Worm (Caenorhabditis elegans) whole organism, young adult: ENCODE results near the gene C44B7.5.

Source experiments
- B0336.3 ChIP-seq: fragments of 200-800 bp; sonication (Bioruptor generic); IDR thresholded peaks from 2 replicates; pipeline ENCODE4 v1.3.6; 2022; ENCODE audit warnings: missing genetic modification characterization, missing compliant biosample characterization
- C06A6.2 ChIP-seq: fragments of 200-800 bp; sonication (Bioruptor generic); conservative IDR thresholded peaks from 2 replicates; pipeline ENCODE4 v1.3.6; 2022; ENCODE audit warnings: missing genetic modification characterization, missing compliant biosample characterization
- F10E7.11 ChIP-seq: sonication (generic microtip); optimal IDR thresholded peaks from 2 replicates; lab custom pipeline; 2017; ENCODE audit warnings: mild to moderate bottlenecking, missing genetic modification characterization, moderate library complexity, missing compliant biosample characterization
- F22D6.2 ChIP-seq: sonication (generic microtip); optimal IDR thresholded peaks from 2 replicates; lab custom pipeline; 2016; ENCODE audit warnings: mild to moderate bottlenecking, missing genetic modification characterization, missing compliant biosample characterization
- F37B4.10 ChIP-seq: fragments of 200-800 bp; sonication (Bioruptor generic); IDR thresholded peaks from 2 replicates; pipeline ENCODE4 v1.3.6; 2022; ENCODE audit warnings: missing genetic modification characterization, missing compliant biosample characterization
- F49E8.2 ChIP-seq: sonication (generic microtip); optimal IDR thresholded peaks from 3 replicates; lab custom pipeline; 2017; ENCODE audit warnings: missing genetic modification characterization, mild to moderate bottlenecking, missing compliant biosample characterization, antibody characterized with exemption, moderate library complexity; ENCODE audit not compliant: insufficient read depth
- F52B5.7 ChIP-seq: sonication (generic microtip); optimal IDR thresholded peaks from 2 replicates; lab custom pipeline; 2016; ENCODE audit warnings: mild to moderate bottlenecking, missing genetic modification characterization, missing compliant biosample characterization
- F57A8.1 ChIP-seq: fragments of 200-800 bp; sonication (Bioruptor generic); optimal IDR thresholded peaks from 2 replicates; lab custom pipeline; 2018; ENCODE audit warnings: mild to moderate bottlenecking, missing genetic modification characterization, moderate library complexity, missing compliant biosample characterization
- K12H6.12 ChIP-seq: fragments of 200-800 bp; sonication (Bioruptor generic); optimal IDR thresholded peaks from 2 replicates; lab custom pipeline; 2018; ENCODE audit warnings: mild to moderate bottlenecking, missing genetic modification characterization, missing compliant biosample characterization
- Y79H2A.3 ChIP-seq: fragments of 200-800 bp; sonication (Bioruptor generic); conservative IDR thresholded peaks from 2 replicates; pipeline ENCODE4 v1.3.6; 2022; ENCODE audit warnings: missing genetic modification reagents, missing genetic modification characterization, missing compliant biosample characterization
- ZK185.1 ChIP-seq: sonication (generic microtip); optimal IDR thresholded peaks from 2 replicates; lab custom pipeline; 2016; ENCODE audit warnings: mild to moderate bottlenecking, missing genetic modification characterization, missing compliant biosample characterization; ENCODE audit not compliant: poor library complexity, severe bottlenecking
- ama-1 ChIP-seq, 3 experiments: fragments of 150-350 bp in 1 of 3; sonication (generic microtip) in 2 of 3; optimal IDR thresholded peaks; 2 replicates each; lab custom pipeline; 2014 to 2018; ENCODE audit warnings: missing biosample characterization in 2 of 3, missing genetic modification characterization in 2 of 3, missing genetic modification reagents in 2 of 3
- cebp-1 ChIP-seq, 2 experiments: fragments of 200-800 bp in 1 of 2; sonication (Bioruptor generic) in 1 of 2; sonication (generic microtip) in 1 of 2; IDR thresholded peaks in 1 of 2; optimal IDR thresholded peaks in 1 of 2; 2 replicates each; pipeline versions ENCODE4 v1.3.6 to Lab custom; 2017 to 2022; ENCODE audit warnings: missing compliant biosample characterization in 2 of 2, missing genetic modification characterization in 2 of 2, mild to moderate bottlenecking in 1 of 2, missing genetic modification reagents in 1 of 2, moderate library complexity in 1 of 2
- cebp-2 ChIP-seq: fragments of 200-800 bp; sonication (Bioruptor generic); IDR thresholded peaks from 2 replicates; pipeline ENCODE4 v1.3.6; 2022; ENCODE audit warnings: missing genetic modification characterization, missing compliant biosample characterization
- efl-1 ChIP-seq: fragments of 150-350 bp; optimal IDR thresholded peaks from 2 replicates; lab custom pipeline; 2014; ENCODE audit warnings: missing biosample characterization, missing genetic modification reagents, missing genetic modification characterization
- fkh-3 ChIP-seq: sonication (generic microtip); optimal IDR thresholded peaks from 2 replicates; lab custom pipeline; 2016; ENCODE audit warnings: mild to moderate bottlenecking, missing genetic modification characterization, missing compliant biosample characterization
- hlh-12 ChIP-seq: sonication (generic microtip); optimal IDR thresholded peaks from 2 replicates; lab custom pipeline; 2016; ENCODE audit warnings: missing genetic modification characterization, missing compliant biosample characterization
- let-526 ChIP-seq: fragments of 200-800 bp; sonication (Bioruptor generic); IDR thresholded peaks from 2 replicates; pipeline ENCODE4 v1.3.6; 2022; ENCODE audit warnings: missing genetic modification reagents, missing genetic modification characterization, missing compliant biosample characterization
- lin-26 ChIP-seq: fragments of 200-800 bp; sonication (Bioruptor generic); IDR thresholded peaks from 2 replicates; pipeline ENCODE4 v1.3.6; 2022; ENCODE audit warnings: missing genetic modification reagents, missing genetic modification characterization, missing compliant biosample characterization
- lsy-27 ChIP-seq: sonication (generic microtip); optimal IDR thresholded peaks from 2 replicates; lab custom pipeline; 2017; ENCODE audit warnings: missing genetic modification characterization, mild to moderate bottlenecking, missing compliant biosample characterization, antibody characterized with exemption, missing genotype, borderline replicate concordance; ENCODE audit not compliant: insufficient read depth
- madf-10 ChIP-seq: sonication (generic microtip); optimal IDR thresholded peaks from 2 replicates; lab custom pipeline; 2016; ENCODE audit warnings: mild to moderate bottlenecking, missing genetic modification characterization, missing compliant biosample characterization
- madf-3 ChIP-seq: fragments of 200-800 bp; sonication (Bioruptor generic); IDR thresholded peaks from 2 replicates; pipeline ENCODE4 v1.3.6; 2022; ENCODE audit warnings: missing genetic modification reagents, missing genetic modification characterization, missing compliant biosample characterization
- madf-8 ChIP-seq: fragments of 200-800 bp; sonication (Bioruptor generic); conservative IDR thresholded peaks from 2 replicates; pipeline ENCODE4 v1.3.6; 2022; ENCODE audit warnings: missing genetic modification reagents, missing genetic modification characterization, missing compliant biosample characterization
- mcd-1 ChIP-seq: fragments of 200-800 bp; sonication (Bioruptor generic); IDR thresholded peaks from 2 replicates; pipeline ENCODE4 v1.3.6; 2022; ENCODE audit warnings: missing genetic modification reagents, missing genetic modification characterization, missing compliant biosample characterization
- nfya-1 ChIP-seq: sonication (generic microtip); optimal IDR thresholded peaks from 2 replicates; lab custom pipeline; 2017; ENCODE audit warnings: antibody characterized with exemption, missing compliant biosample characterization, missing genetic modification characterization, borderline replicate concordance; ENCODE audit not compliant: insufficient read depth
- nfyb-1 ChIP-seq: fragments of 200-800 bp; sonication (Bioruptor generic); IDR thresholded peaks from 2 replicates; pipeline ENCODE4 v1.3.6; 2022; ENCODE audit warnings: missing genetic modification reagents, missing genetic modification characterization, missing compliant biosample characterization
- pha-4 ChIP-seq: fragments of 150-350 bp; sonication (generic microtip); optimal IDR thresholded peaks from 2 replicates; lab custom pipeline; 2014; ENCODE audit warnings: missing biosample characterization, missing genetic modification reagents, missing genetic modification characterization
- sea-2 ChIP-seq: fragments of 200-800 bp; sonication (Bioruptor generic); IDR thresholded peaks from 2 replicates; pipeline ENCODE4 v1.3.6; 2022; ENCODE audit warnings: missing genetic modification characterization, missing compliant biosample characterization
- snpc-3.4 ChIP-seq: sonication (generic microtip); optimal IDR thresholded peaks from 2 replicates; lab custom pipeline; 2017; ENCODE audit warnings: missing genetic modification characterization, mild to moderate bottlenecking, missing compliant biosample characterization, antibody characterized with exemption, moderate library complexity, missing genotype, missing genetic modification reagents
- somi-1 ChIP-seq: fragments of 200-800 bp; sonication (Bioruptor generic); optimal IDR thresholded peaks from 2 replicates; lab custom pipeline; 2018; ENCODE audit warnings: mild to moderate bottlenecking, missing genetic modification characterization, missing compliant biosample characterization
- tbx-9 ChIP-seq: sonication (generic microtip); optimal IDR thresholded peaks from 2 replicates; lab custom pipeline; 2016; ENCODE audit warnings: borderline replicate concordance, missing genetic modification characterization, inconsistent platforms, missing compliant biosample characterization
- tlf-1 ChIP-seq: fragments of 200-800 bp; sonication (Bioruptor generic); optimal IDR thresholded peaks from 2 replicates; lab custom pipeline; 2018; ENCODE audit warnings: mild to moderate bottlenecking, missing genetic modification characterization, missing compliant biosample characterization
- xnd-1 ChIP-seq: sonication (generic microtip); optimal IDR thresholded peaks from 2 replicates; lab custom pipeline; 2016; ENCODE audit warnings: missing genotype, missing genetic modification reagents, missing genetic modification characterization, missing compliant biosample characterization
- zim-3 ChIP-seq: sonication (generic microtip); optimal IDR thresholded peaks from 2 replicates; lab custom pipeline; 2017; ENCODE audit warnings: mild to moderate bottlenecking, missing genetic modification characterization, moderate library complexity, missing compliant biosample characterization
- ztf-3 ChIP-seq: fragments of 200-800 bp; sonication (Bioruptor generic); optimal IDR thresholded peaks from 2 replicates; lab custom pipeline; 2018; ENCODE audit warnings: mild to moderate bottlenecking, missing genetic modification characterization, missing compliant biosample characterization

Gene C44B7.5

ce11 chrII:6890095-6890494, 17.7 kb upstream of the C44B7.5 start, which contains the start of gene acer-1:
Gene acer-1 (minus strand): TSS chrII:6890400.
- TF ChIP-seq let-526, result no peak
- TF ChIP-seq pha-4 (tag; lab: Kevin White, UChicago), result no peak
- TF ChIP-seq F49E8.2 (tag; lab: Kevin White, UChicago), result no peak
- TF ChIP-seq efl-1, result no peak
- TF ChIP-seq tlf-1 (GFP tag; lab: Kevin White, UChicago), result no peak
- no peak for TF ChIP-seq lsy-27 (tag; lab: Kevin White, UChicago)
- TF ChIP-seq xnd-1, result no peak
- TF ChIP-seq sea-2 (GFP tag; lab: Robert Waterston, UW), result no peak
- TF ChIP-seq F10E7.11 (tag; lab: Kevin White, UChicago), result peak; percentile 9
- TF ChIP-seq mcd-1 (GFP tag; lab: Robert Waterston, UW), result 0 out of 2 replicates have a peak, but pooled peaks have one; percentile 16
- no peak for TF ChIP-seq hlh-12
- no peak for TF ChIP-seq cebp-1 (GFP tag; IDR thresholded peaks at IDR 0.05; lab: Robert Waterston, UW)
- peak; percentile 1 for TF ChIP-seq cebp-1 (tag; optimal IDR thresholded peaks at IDR 0.05; lab: Kevin White, UChicago)
- no peak for TF ChIP-seq madf-8 (GFP tag; lab: Robert Waterston, UW)
- peak; percentile 26 for TF ChIP-seq F52B5.7 (tag; lab: Kevin White, UChicago)
- no peak for TF ChIP-seq B0336.3 (GFP tag; lab: Robert Waterston, UW)
- no peak for TF ChIP-seq lin-26 (GFP tag; lab: Robert Waterston, UW)
- TF ChIP-seq cebp-2 (GFP tag; lab: Robert Waterston, UW), result 0 out of 2 replicates have a peak, but pooled peaks have one; percentile 6
- TF ChIP-seq F22D6.2 (tag; lab: Kevin White, UChicago), result no peak
- TF ChIP-seq madf-10, result no peak
- peak; percentile 88 for TF ChIP-seq ama-1 (optimal IDR thresholded peaks at IDR 0.05; lab: Kevin White, UChicago)
- no peak for TF ChIP-seq ama-1 (GFP tag; optimal IDR thresholded peaks at IDR 0.05; lab: Kevin White, UChicago)
- TF ChIP-seq ZK185.1 (tag; lab: Kevin White, UChicago), result no peak
- peak; percentile 53 for TF ChIP-seq zim-3 (tag; lab: Kevin White, UChicago)
- TF ChIP-seq madf-3 (GFP tag; lab: Robert Waterston, UW), result no peak
- TF ChIP-seq nfyb-1 (GFP tag; lab: Robert Waterston, UW), result peak; percentile 8; the same call in 1 of the 2 replicates
- TF ChIP-seq ztf-3, result no peak
- TF ChIP-seq snpc-3.4 (tag; lab: Kevin White, UChicago), result no peak
- TF ChIP-seq tbx-9 (tag; lab: Kevin White, UChicago), result no peak

- TF ChIP-seq F49E8.2 (tag; lab: Kevin White, UChicago), result no peak
- peak; percentile 46; the same call in 1 of the 2 replicates for TF ChIP-seq nfyb-1 (GFP tag; lab: Robert Waterston, UW)
- TF ChIP-seq somi-1 (GFP tag; lab: Kevin White, UChicago), result peak; percentile 43
- 0 out of 2 replicates have a peak, but pooled peaks have one; percentile 12 for TF ChIP-seq C06A6.2
- no peak for TF ChIP-seq nfya-1
- TF ChIP-seq ama-1 (optimal IDR thresholded peaks at IDR 0.05; lab: Kevin White, UChicago), result peak; percentile 94
- no peak for TF ChIP-seq ama-1 (GFP tag; optimal IDR thresholded peaks at IDR 0.05; lab: Kevin White, UChicago)
- TF ChIP-seq K12H6.12 (tag; lab: Kevin White, UChicago), result no peak
- TF ChIP-seq mcd-1 (GFP tag; lab: Robert Waterston, UW), result no peak
- 0 out of 2 replicates have a peak, but pooled peaks have one; percentile 70 for TF ChIP-seq F37B4.10 (GFP tag; lab: Robert Waterston, UW)
- TF ChIP-seq Y79H2A.3, result no peak
- no peak for TF ChIP-seq F57A8.1 (GFP tag; lab: Kevin White, UChicago)
- peak; percentile 33 for TF ChIP-seq fkh-3 (tag; lab: Kevin White, UChicago)
These were observed 17.2 kb upstream of the C44B7.5 start for ce11 chrII:6889580-6889922.
